Fruit fly (Drosophila melanogaster): ENCODE measurements around the gene salt.

salt gene

dm6 chr3R:31717299-31718167 is 37.0 kb downstream of the salt start (continued):
- TF ChIP-seq MTF-1 (GFP tag; optimal IDR thresholded peaks at IDR 0.05; ENCODE audit: borderline replicate concordance): peak; percentile 99
- TF ChIP-seq CG7556 (GFP tag; optimal IDR thresholded peaks at IDR 0.05): peak; percentile 79
- peak; percentile 33 for TF ChIP-seq CG10462 (GFP tag; optimal IDR thresholded peaks at IDR 0.05)
- TF ChIP-seq org-1 (GFP tag; optimal IDR thresholded peaks at IDR 0.05): peak; percentile 75
- TF ChIP-seq mam (GFP tag; optimal IDR thresholded peaks at IDR 0.05): peak; percentile 66
- peak; percentile 37 for TF ChIP-seq Nf-YB (GFP tag; optimal IDR thresholded peaks at IDR 0.05)
- peak; percentile 79 for TF ChIP-seq lilli (GFP tag; optimal IDR thresholded peaks at IDR 0.05)
- peak; percentile 63 for TF ChIP-seq ERR (GFP tag; optimal IDR thresholded peaks at IDR 0.05)
- TF ChIP-seq Trl (optimal IDR thresholded peaks at IDR 0.05): no peak
- peak; percentile 55 for TF ChIP-seq Trl (GFP tag; optimal IDR thresholded peaks at IDR 0.05)
- peak; percentile 59 for TF ChIP-seq Sox100B (GFP tag; optimal IDR thresholded peaks at IDR 0.05)
- TF ChIP-seq tgo (GFP tag; IDR thresholded peaks at IDR 0.05): peak; percentile 51; the same call in 2 of the 3 replicates
- TF ChIP-seq gce (GFP tag; IDR thresholded peaks at IDR 0.05): 0 out of 3 replicates have a peak, but pooled peaks have one; percentile 5
- TF ChIP-seq CG18476 (GFP tag; optimal IDR thresholded peaks at IDR 0.05): no peak
- TF ChIP-seq CG32532 (GFP tag; IDR thresholded peaks at IDR 0.05): peak; percentile 53
- TF ChIP-seq CG10209 (GFP tag; optimal IDR thresholded peaks at IDR 0.05): peak; percentile 74
- TF ChIP-seq tx (GFP tag; optimal IDR thresholded peaks at IDR 0.05): peak; percentile 59
- TF ChIP-seq Med (GFP tag): peak; percentile 94
- TF ChIP-seq amos (GFP tag; IDR thresholded peaks at IDR 0.05; ENCODE audit: partially characterized antibody): no peak
- TF ChIP-seq D19B (GFP tag; optimal IDR thresholded peaks at IDR 0.05): peak; percentile 25
- peak; percentile 17 for TF ChIP-seq gsb-n (tag; optimal IDR thresholded peaks at IDR 0.05)
- TF ChIP-seq exex (tag; optimal IDR thresholded peaks at IDR 0.05): no peak
- peak; percentile 49 for TF ChIP-seq Blimp-1 (GFP tag; optimal IDR thresholded peaks at IDR 0.05)
- TF ChIP-seq CG11093 (GFP tag; IDR thresholded peaks at IDR 0.05): no peak; the same call in 2 of the 3 replicates
- TF ChIP-seq CG12659 (GFP tag; optimal IDR thresholded peaks at IDR 0.05): peak; percentile 58
- TF ChIP-seq z (GFP tag; IDR thresholded peaks at IDR 0.05): no peak
- TF ChIP-seq CG18619 (GFP tag; optimal IDR thresholded peaks at IDR 0.05): peak; percentile 65
- TF ChIP-seq phol (tag; optimal IDR thresholded peaks at IDR 0.05): peak; percentile 59
- TF ChIP-seq CG32772 (GFP tag; IDR thresholded peaks at IDR 0.05): 0 out of 2 replicates have a peak, but pooled peaks have one; percentile 20
- peak; percentile 32 for TF ChIP-seq gro (GFP tag; optimal IDR thresholded peaks at IDR 0.05)
- peak; percentile 89 for TF ChIP-seq Ets65A (GFP tag)
- TF ChIP-seq repo (GFP tag; optimal IDR thresholded peaks at IDR 0.05): no peak
- TF ChIP-seq CG2120 (GFP tag; optimal IDR thresholded peaks at IDR 0.05): peak; percentile 79
- TF ChIP-seq zfh1 (GFP tag; IDR thresholded peaks at IDR 0.05): no peak
- TF ChIP-seq fd3F (GFP tag; optimal IDR thresholded peaks at IDR 0.05): peak; percentile 56
- TF ChIP-seq ind (GFP tag; optimal IDR thresholded peaks at IDR 0.05): peak; percentile 53
- no peak for TF ChIP-seq MESR4 (GFP tag; optimal IDR thresholded peaks at IDR 0.05)
- TF ChIP-seq oc (tag; optimal IDR thresholded peaks at IDR 0.05): peak; percentile 31
- peak; percentile 72 for TF ChIP-seq CG10147 (GFP tag; optimal IDR thresholded peaks at IDR 0.05)
- peak; percentile 54 for TF ChIP-seq BtbVII (GFP tag; optimal IDR thresholded peaks at IDR 0.05)
- TF ChIP-seq HLH54F (GFP tag; optimal IDR thresholded peaks at IDR 0.05): peak; percentile 66
- peak; percentile 60; the same call in 1 of the 2 replicates for TF ChIP-seq HLH3B (GFP tag; IDR thresholded peaks at IDR 0.05)
- peak; percentile 3 for TF ChIP-seq CTCF (GFP tag; optimal IDR thresholded peaks at IDR 0.05)
- no peak for TF ChIP-seq CG11247 (GFP tag; IDR thresholded peaks at IDR 0.05)
- TF ChIP-seq Dek (tag; optimal IDR thresholded peaks at IDR 0.05): peak; percentile 14
- peak; percentile 43; the same call in 1 of the 2 replicates for TF ChIP-seq CG3847 (GFP tag; IDR thresholded peaks at IDR 0.05)
- peak; percentile 64 for TF ChIP-seq Ssrp (tag; optimal IDR thresholded peaks at IDR 0.05)
- TF ChIP-seq CG9797 (GFP tag; optimal IDR thresholded peaks at IDR 0.05): no peak
- peak; percentile 40 for TF ChIP-seq CG17829 (tag; optimal IDR thresholded peaks at IDR 0.05)

Measured in whole organism, embryonic.